Worm (Caenorhabditis elegans) whole organism, L2 larva: ENCODE measurements around the gene abu-14.
A peak's percentile ranks its signal among the peaks of the same experiment; 100 is the strongest.

Experiments
- R02D3.7 ChIP-seq: fragments of 150-350 bp; optimal IDR thresholded peaks from 2 replicates; lab custom pipeline; 2014; ENCODE audit warnings: missing biosample characterization, missing genetic modification characterization
- Y55F3AM.14 ChIP-seq: fragments of 200-800 bp; sonication (Bioruptor generic); optimal IDR thresholded peaks from 2 replicates; lab custom pipeline; 2018; ENCODE audit warnings: mild to moderate bottlenecking, missing genetic modification characterization, missing compliant biosample characterization
- alr-1 ChIP-seq: fragments of 150-350 bp; optimal IDR thresholded peaks from 2 replicates; lab custom pipeline; 2014; ENCODE audit warnings: missing biosample characterization, missing genetic modification characterization
- ama-1 ChIP-seq: fragments of 150-350 bp; optimal IDR thresholded peaks from 2 replicates; lab custom pipeline; 2018; ENCODE audit warnings: inconsistent platforms
- blmp-1 ChIP-seq: sonication (generic microtip); optimal IDR thresholded peaks from 2 replicates; lab custom pipeline; 2017; ENCODE audit warnings: missing genetic modification characterization, mild to moderate bottlenecking, missing compliant biosample characterization, antibody characterized with exemption, moderate library complexity; ENCODE audit not compliant: insufficient read depth
- ceh-16 ChIP-seq: fragments of 150-350 bp; optimal IDR thresholded peaks from 2 replicates; lab custom pipeline; 2014; ENCODE audit warnings: missing biosample characterization, missing genetic modification characterization
- ceh-82 ChIP-seq: fragments of 150-350 bp; optimal IDR thresholded peaks from 2 replicates; lab custom pipeline; 2014; ENCODE audit warnings: missing biosample characterization, missing genetic modification characterization
- crh-2 ChIP-seq: sonication (generic microtip); optimal IDR thresholded peaks from 2 replicates; lab custom pipeline; 2017; ENCODE audit warnings: missing biosample characterization, missing genetic modification characterization
- elt-1 ChIP-seq: fragments of 150-350 bp; optimal IDR thresholded peaks from 2 replicates; lab custom pipeline; 2014; ENCODE audit warnings: missing biosample characterization, missing genetic modification characterization
- elt-3 ChIP-seq: sonication (generic microtip); optimal IDR thresholded peaks from 2 replicates; lab custom pipeline; 2017; ENCODE audit warnings: missing biosample characterization, missing genetic modification characterization
- fos-1 ChIP-seq: fragments of 150-350 bp; optimal IDR thresholded peaks from 2 replicates; lab custom pipeline; 2014; ENCODE audit warnings: missing biosample characterization, missing genetic modification characterization
- gmeb-1 ChIP-seq: fragments of 150-350 bp; optimal IDR thresholded peaks from 2 replicates; lab custom pipeline; 2014; ENCODE audit warnings: missing biosample characterization, missing genetic modification characterization
- lin-13 ChIP-seq: fragments of 150-350 bp; optimal IDR thresholded peaks from 2 replicates; lab custom pipeline; 2014; ENCODE audit warnings: missing biosample characterization, missing genetic modification reagents, missing genetic modification characterization
- lin-39 ChIP-seq: fragments of 150-350 bp; optimal IDR thresholded peaks from 2 replicates; lab custom pipeline; 2014; ENCODE audit warnings: missing biosample characterization, missing genetic modification reagents, missing genetic modification characterization
- mab-5 ChIP-seq: fragments of 150-350 bp; optimal IDR thresholded peaks from 2 replicates; lab custom pipeline; 2014; ENCODE audit warnings: missing biosample characterization, missing genetic modification characterization
- mbf-1 ChIP-seq: sonication (generic microtip); optimal IDR thresholded peaks from 2 replicates; lab custom pipeline; 2017; ENCODE audit warnings: missing biosample characterization, missing genetic modification characterization
- mdl-1 ChIP-seq, 2 experiments: fragments of 150-350 bp in 1 of 2; sonication (generic microtip) in 1 of 2; optimal IDR thresholded peaks; 2 replicates each; lab custom pipeline; 2017; ENCODE audit warnings: missing biosample characterization in 2 of 2, missing genetic modification characterization in 2 of 2
- nhr-10 ChIP-seq: sonication (generic microtip); optimal IDR thresholded peaks from 2 replicates; lab custom pipeline; 2017; ENCODE audit warnings: missing biosample characterization, missing genetic modification characterization
- nhr-11 ChIP-seq: fragments of 150-350 bp; optimal IDR thresholded peaks from 2 replicates; lab custom pipeline; 2014; ENCODE audit warnings: missing biosample characterization, missing genetic modification characterization
- nhr-12 ChIP-seq: fragments of 150-350 bp; optimal IDR thresholded peaks from 2 replicates; lab custom pipeline; 2014; ENCODE audit warnings: missing biosample characterization, missing genetic modification characterization
- nhr-129 ChIP-seq: fragments of 150-350 bp; optimal IDR thresholded peaks from 2 replicates; lab custom pipeline; 2014; ENCODE audit warnings: missing biosample characterization, missing genetic modification characterization
- nhr-21 ChIP-seq: fragments of 150-350 bp; optimal IDR thresholded peaks from 2 replicates; lab custom pipeline; 2014; ENCODE audit warnings: missing biosample characterization, missing genetic modification characterization
- nhr-237 ChIP-seq: fragments of 150-350 bp; optimal IDR thresholded peaks from 2 replicates; lab custom pipeline; 2014; ENCODE audit warnings: missing biosample characterization, missing genetic modification characterization
- nhr-25 ChIP-seq: fragments of 150-350 bp; sonication (generic microtip); optimal IDR thresholded peaks from 3 replicates; lab custom pipeline; 2014; ENCODE audit warnings: missing biosample characterization, missing genetic modification characterization
- nhr-6 ChIP-seq: fragments of 150-350 bp; optimal IDR thresholded peaks from 2 replicates; lab custom pipeline; 2014; ENCODE audit warnings: missing biosample characterization, missing genetic modification characterization
- nhr-77 ChIP-seq: fragments of 150-350 bp; optimal IDR thresholded peaks from 2 replicates; lab custom pipeline; 2014; ENCODE audit warnings: missing biosample characterization, missing genetic modification characterization
- peb-1 ChIP-seq: fragments of 150-350 bp; optimal IDR thresholded peaks from 2 replicates; lab custom pipeline; 2014; ENCODE audit warnings: missing biosample characterization, missing genetic modification characterization
- sem-4 ChIP-seq: fragments of 150-350 bp; optimal IDR thresholded peaks from 2 replicates; lab custom pipeline; 2014; ENCODE audit warnings: missing biosample characterization, missing genetic modification reagents, missing genetic modification characterization
- skn-1 ChIP-seq: sonication (generic microtip); optimal IDR thresholded peaks from 2 replicates; lab custom pipeline; 2017; ENCODE audit warnings: missing biosample characterization, missing genetic modification characterization
- sma-3 ChIP-seq: sonication (generic microtip); optimal IDR thresholded peaks from 2 replicates; lab custom pipeline; 2016; ENCODE audit warnings: missing genetic modification reagents, missing genetic modification characterization, missing compliant biosample characterization
- sma-9 ChIP-seq, 2 experiments: fragments of 150-350 bp in 1 of 2; sonication (generic microtip) in 1 of 2; optimal IDR thresholded peaks; 2 replicates each; lab custom pipeline; 2014 to 2016; ENCODE audit warnings: missing genetic modification characterization in 2 of 2, mild to moderate bottlenecking in 1 of 2, missing biosample characterization in 1 of 2, missing compliant biosample characterization in 1 of 2, missing genetic modification reagents in 1 of 2, moderate library complexity in 1 of 2
- snpc-4 ChIP-seq: fragments of 150-350 bp; optimal IDR thresholded peaks from 2 replicates; lab custom pipeline; 2014; ENCODE audit warnings: missing biosample characterization, missing genetic modification characterization
- unc-55 ChIP-seq: fragments of 150-350 bp; sonication (generic microtip); optimal IDR thresholded peaks from 3 replicates; lab custom pipeline; 2014; ENCODE audit warnings: missing biosample characterization, missing genetic modification reagents, missing genetic modification characterization
- unc-62 ChIP-seq: fragments of 150-350 bp; optimal IDR thresholded peaks from 2 replicates; lab custom pipeline; 2014; ENCODE audit warnings: missing biosample characterization, missing genetic modification reagents, missing genetic modification characterization
- ztf-1 ChIP-seq: fragments of 200-800 bp; sonication (Bioruptor generic); conservative IDR thresholded peaks from 2 replicates; pipeline ENCODE4 v1.3.6; 2022; ENCODE audit warnings: missing genetic modification characterization, missing compliant biosample characterization
- ztf-11 ChIP-seq: sonication (generic microtip); optimal IDR thresholded peaks from 2 replicates; lab custom pipeline; 2017; ENCODE audit warnings: missing biosample characterization, missing genetic modification characterization
- ztf-4 ChIP-seq: fragments of 150-350 bp; optimal IDR thresholded peaks from 2 replicates; lab custom pipeline; 2014; ENCODE audit warnings: missing biosample characterization, missing genetic modification characterization

The abu-14 gene

DNA sequence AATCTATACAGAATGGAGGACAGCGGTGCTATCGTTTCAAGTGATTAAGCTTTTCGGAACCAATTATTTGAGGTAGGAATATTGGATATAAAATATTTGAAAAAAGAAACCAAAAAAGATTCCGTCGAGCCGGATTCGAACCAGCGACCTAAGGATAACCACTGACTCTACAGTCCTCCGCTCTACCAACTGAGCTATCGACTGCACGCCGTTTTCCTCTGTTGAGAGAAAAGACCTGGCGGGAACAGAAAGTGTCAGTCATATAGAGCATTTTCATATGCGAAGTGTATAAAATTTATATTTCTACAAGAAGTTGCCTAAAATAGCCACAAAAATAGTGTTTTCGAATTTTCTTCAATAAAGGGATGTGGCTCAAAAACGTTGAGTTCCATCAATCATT is 15.3 kb downstream of the abu-14 start (continued):
- TF ChIP-seq mbf-1 (tag; lab: Kevin White, UChicago) (no peak), nhr-129 (tag; lab: Kevin White, UChicago) (no peak), mdl-1 (tag; optimal IDR thresholded peaks at IDR 0.05; lab: Kevin White, UChicago) (no peak), crh-2 (tag; lab: Kevin White, UChicago) (peak; percentile 41), ama-1 (lab: Kevin White, UChicago) (no peak), sma-3 (peak; percentile 38), unc-62 (no peak), unc-55 (no peak), blmp-1 (tag; lab: Kevin White, UChicago) (no peak), lin-39 (tag; lab: Kevin White, UChicago) (no peak), nhr-25 (no peak)

DNA sequence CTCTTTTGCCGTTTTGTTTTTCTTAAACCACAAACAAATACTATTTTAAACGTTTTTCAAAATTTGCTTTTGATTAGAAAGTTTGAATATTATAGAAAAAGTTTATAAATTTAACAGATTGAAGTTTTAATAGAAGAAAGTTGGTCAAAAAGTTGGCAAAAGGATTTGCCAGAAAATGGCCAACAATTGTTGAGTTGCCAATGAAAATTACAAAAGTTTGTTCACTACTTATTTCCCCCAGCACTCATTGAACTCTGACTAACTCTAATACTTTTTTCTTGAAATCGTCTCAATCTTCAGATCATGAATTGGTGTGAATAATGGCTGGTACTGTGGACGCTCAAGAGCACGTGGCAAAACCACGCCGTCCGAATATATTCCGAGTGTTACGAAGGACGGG is 16.9 kb downstream of the abu-14 start, which contains the start of gene ZK1067.4:
TSS of gene ZK1067.4 (plus strand) at position 301 of the 400 bp plus-strand sequence.
- TF ChIP-seq Y55F3AM.14 (GFP tag; lab: Kevin White, UChicago) = no peak
- no peak for TF ChIP-seq elt-1 (tag; lab: Kevin White, UChicago)
- no peak for TF ChIP-seq sem-4
- no peak for TF ChIP-seq nhr-237
- TF ChIP-seq mdl-1 (tag; optimal IDR thresholded peaks at IDR 0.05; lab: Kevin White, UChicago) = no peak
- TF ChIP-seq nhr-25 = no peak
- TF ChIP-seq blmp-1 (tag; lab: Kevin White, UChicago) = no peak
- TF ChIP-seq gmeb-1 (tag; lab: Kevin White, UChicago) = no peak
- no peak for TF ChIP-seq alr-1
- TF ChIP-seq snpc-4 (tag; lab: Kevin White, UChicago) = no peak
- TF ChIP-seq ceh-82 (tag; lab: Kevin White, UChicago) = no peak
- TF ChIP-seq nhr-129 (tag; lab: Kevin White, UChicago) = no peak
- no peak for TF ChIP-seq peb-1 (tag; lab: Kevin White, UChicago)
- TF ChIP-seq ceh-16 = no peak
- TF ChIP-seq lin-13 = no peak
- TF ChIP-seq nhr-11 = no peak
- no peak for TF ChIP-seq nhr-6 (tag; lab: Kevin White, UChicago)
- no peak for TF ChIP-seq ztf-1 (GFP tag; lab: Robert Waterston, UW)
- no peak for TF ChIP-seq fos-1 (tag; lab: Kevin White, UChicago)

DNA sequence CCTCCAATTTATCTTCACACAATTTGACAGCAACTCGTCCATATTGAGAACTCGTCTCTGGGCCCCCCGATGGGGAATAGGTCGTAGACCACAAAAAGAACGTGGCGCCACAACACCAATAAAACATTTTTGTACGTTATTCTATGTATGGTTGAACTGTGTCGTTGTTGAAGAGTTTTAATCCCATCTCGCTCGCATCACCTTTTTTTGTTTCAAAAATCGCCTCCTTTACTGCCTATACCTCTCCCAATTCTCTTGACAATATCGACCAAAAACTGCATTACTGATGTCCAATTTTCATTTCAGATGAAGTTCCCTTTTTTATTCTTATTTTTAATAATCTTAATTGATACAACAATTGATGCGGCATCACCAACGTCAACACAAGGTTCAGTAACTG is 29.8 kb downstream of the abu-14 start, which contains the start of gene let-23:
TSS of gene let-23 (plus strand) at position 301 of the 400 bp plus-strand sequence.
- no peak for TF ChIP-seq nhr-11
- TF ChIP-seq, all 48 proteins: peak for 0

DNA sequence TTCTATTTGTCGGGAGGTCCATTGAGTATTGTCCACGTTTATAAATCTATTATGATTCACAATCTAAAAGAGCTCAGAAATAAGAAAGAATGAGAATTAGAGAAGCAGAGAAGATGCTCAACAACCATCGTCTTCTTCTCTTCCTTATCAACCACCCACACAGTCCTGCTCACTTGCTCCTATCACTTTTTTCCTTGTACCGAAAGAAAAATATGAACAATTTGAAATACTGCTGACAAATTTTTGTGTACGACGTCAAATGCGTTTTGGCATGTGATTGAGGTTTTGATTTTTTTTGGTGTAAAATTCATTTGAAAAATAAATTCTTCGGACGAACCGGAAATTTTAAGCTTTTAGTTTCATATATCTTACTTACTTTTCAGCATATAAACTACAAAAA is 30.7 kb downstream of the abu-14 start:
- TF ChIP-seq sma-3 (no peak), blmp-1 (tag; lab: Kevin White, UChicago) (no peak), Y55F3AM.14 (GFP tag; lab: Kevin White, UChicago) (no peak), lin-13 (no peak), unc-62 (no peak), skn-1 (tag; lab: Kevin White, UChicago) (peak; percentile 8), mab-5 (tag; lab: Kevin White, UChicago) (no peak), elt-3 (no peak), lin-39 (tag; lab: Kevin White, UChicago) (no peak), nhr-11 (no peak), sma-9 (GFP tag; optimal IDR thresholded peaks at IDR 0.05; lab: Kevin White, UChicago) (peak; percentile 27), sma-9 (tag; optimal IDR thresholded peaks at IDR 0.05; lab: Kevin White, UChicago) (no peak), ceh-16 (no peak), ama-1 (lab: Kevin White, UChicago) (no peak), ztf-4 (tag; lab: Kevin White, UChicago) (no peak), fos-1 (tag; lab: Kevin White, UChicago) (peak; percentile 79), nhr-10 (no peak), nhr-6 (tag; lab: Kevin White, UChicago) (no peak), R02D3.7 (tag; lab: Kevin White, UChicago) (no peak), ceh-82 (tag; lab: Kevin White, UChicago) (no peak), nhr-12 (tag; lab: Kevin White, UChicago) (no peak), nhr-77 (tag; lab: Kevin White, UChicago) (no peak)

DNA sequence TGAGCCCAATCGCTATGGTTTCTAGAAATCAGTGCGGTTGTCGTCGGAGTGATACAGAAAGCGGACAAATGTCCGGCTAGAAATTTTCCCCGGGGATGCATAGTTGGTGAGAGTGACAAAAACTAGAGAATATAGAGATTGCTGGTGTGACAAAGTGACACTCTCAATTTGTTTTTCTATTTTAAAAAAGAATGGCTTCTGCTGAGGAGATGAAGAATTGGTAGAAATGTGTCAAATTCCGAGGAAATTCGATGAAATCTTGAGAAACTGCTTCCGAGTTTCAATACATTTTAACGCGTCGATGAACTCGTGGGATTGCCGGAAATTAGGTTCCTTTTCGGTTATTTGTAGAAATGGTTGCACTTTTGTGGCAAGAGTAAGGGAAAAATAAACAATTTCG is 32.8 kb downstream of the abu-14 start, which contains the start of gene twk-4:
TSS of gene twk-4 (minus strand) at position 101 of the 400 bp plus-strand sequence.
- no peak for TF ChIP-seq skn-1 (tag; lab: Kevin White, UChicago)
- TF ChIP-seq peb-1 (tag; lab: Kevin White, UChicago) = no peak
- no peak for TF ChIP-seq ztf-11 (tag; lab: Kevin White, UChicago)
- no peak for TF ChIP-seq crh-2 (tag; lab: Kevin White, UChicago)
- no peak for TF ChIP-seq nhr-21 (tag; lab: Kevin White, UChicago)
- TF ChIP-seq, all 48 proteins: peak for 0
